Fruit fly (Drosophila melanogaster): ENCODE results near the gene AIF.

The AIF gene

dm6 chr2L:2151544-2152290, at the start of gene AIF:
AIF (plus strand) TSS chr2L:2151754.
- TF ChIP-seq CG9797 (GFP tag; optimal IDR thresholded peaks at IDR 0.05) (peak; percentile 68), MESR4 (GFP tag; optimal IDR thresholded peaks at IDR 0.05) (peak; percentile 63), Side (GFP tag; optimal IDR thresholded peaks at IDR 0.05) (no peak), CG7987 (GFP tag; optimal IDR thresholded peaks at IDR 0.05) (no peak), jing (GFP tag; optimal IDR thresholded peaks at IDR 0.05) (no peak), BEAF-32 (GFP tag; optimal IDR thresholded peaks at IDR 0.05) (peak; percentile 19), CG4854 (GFP tag; optimal IDR thresholded peaks at IDR 0.05) (no peak), mld (GFP tag; IDR thresholded peaks at IDR 0.05; ENCODE audit: partially characterized antibody) (no peak), YL-1 (GFP tag; optimal IDR thresholded peaks at IDR 0.05) (peak; percentile 81), pfk (GFP tag; optimal IDR thresholded peaks at IDR 0.05) (no peak), Atf6 (GFP tag; IDR thresholded peaks at IDR 0.05) (0 out of 2 replicates have a peak, but pooled peaks have one; percentile 38), Aef1 (GFP tag; IDR thresholded peaks at IDR 0.05) (no peak), CG8290 (GFP tag; optimal IDR thresholded peaks at IDR 0.05) (no peak), CG8290 (tag; optimal IDR thresholded peaks at IDR 0.05) (no peak), CG2889 (GFP tag; IDR thresholded peaks at IDR 0.05) (no peak), stwl (tag; optimal IDR thresholded peaks at IDR 0.05) (peak; percentile 32), CG10267 (tag; optimal IDR thresholded peaks at IDR 0.05) (peak; percentile 18), CG6175 (GFP tag; IDR thresholded peaks at IDR 0.05) (no peak), Sry-β (GFP tag; optimal IDR thresholded peaks at IDR 0.05) (peak; percentile 93), Sin3A (optimal IDR thresholded peaks at IDR 0.05) (peak; percentile 67), CG2120 (GFP tag; optimal IDR thresholded peaks at IDR 0.05) (peak; percentile 44), fd64A (GFP tag; optimal IDR thresholded peaks at IDR 0.05) (no peak), CG34422 (GFP tag; IDR thresholded peaks at IDR 0.05) (peak; percentile 93), nerfin-2 (GFP tag; IDR thresholded peaks at IDR 0.05; ENCODE audit: partially characterized antibody) (0 out of 2 replicates have a peak, but pooled peaks have one; percentile 9), CG2116 (GFP tag; optimal IDR thresholded peaks at IDR 0.05) (peak; percentile 30), run (tag; optimal IDR thresholded peaks at IDR 0.05) (no peak), CG2129 (GFP tag; IDR thresholded peaks at IDR 0.05; ENCODE audit: partially characterized antibody) (no peak), fd96Cb (tag; optimal IDR thresholded peaks at IDR 0.05) (no peak), bigmax (GFP tag; optimal IDR thresholded peaks at IDR 0.05) (peak; percentile 94), CG10462 (GFP tag; optimal IDR thresholded peaks at IDR 0.05) (no peak), CG9932 (GFP tag; IDR thresholded peaks at IDR 0.05) (no peak), otp (GFP tag; IDR thresholded peaks at IDR 0.05) (no peak), pum (GFP tag; optimal IDR thresholded peaks at IDR 0.05) (no peak), CG30431 (GFP tag; optimal IDR thresholded peaks at IDR 0.05) (no peak), Taf1 (GFP tag; IDR thresholded peaks at IDR 0.05) (no peak), Dek (tag; optimal IDR thresholded peaks at IDR 0.05) (no peak), CG6683 (GFP tag; optimal IDR thresholded peaks at IDR 0.05) (no peak), Ravus (GFP tag; IDR thresholded peaks at IDR 0.05) (no peak), Blimp-1 (GFP tag; optimal IDR thresholded peaks at IDR 0.05) (no peak), Hr3 (GFP tag; optimal IDR thresholded peaks at IDR 0.05) (no peak), CG12659 (GFP tag; optimal IDR thresholded peaks at IDR 0.05) (peak; percentile 26), CG4617 (GFP tag; optimal IDR thresholded peaks at IDR 0.05; ENCODE audit: borderline replicate concordance) (peak; percentile 40), CG3847 (GFP tag; IDR thresholded peaks at IDR 0.05) (no peak), Dp (GFP tag; optimal IDR thresholded peaks at IDR 0.05) (peak; percentile 41), CG12391 (tag; optimal IDR thresholded peaks at IDR 0.05) (peak; percentile 37), Tbp (GFP tag; optimal IDR thresholded peaks at IDR 0.05) (no peak), lbe (GFP tag; optimal IDR thresholded peaks at IDR 0.05) (no peak), Atf-2 (GFP tag; optimal IDR thresholded peaks at IDR 0.05) (no peak), CG17568 (GFP tag; optimal IDR thresholded peaks at IDR 0.05) (no peak), CG13894 (tag; optimal IDR thresholded peaks at IDR 0.05) (no peak)
